Fruit fly (Drosophila melanogaster) whole organism, embryonic: Measurements from ENCODE around the gene Nmdar1.

Experiments used
- BtbVII ChIP-seq: fragments of 200-800 bp; sonication (Bioruptor generic); optimal IDR thresholded peaks from 3 replicates; lab custom pipeline; 2017; ENCODE audit warnings: missing biosample characterization, mild to moderate bottlenecking, missing genetic modification characterization
- CG10209 ChIP-seq: fragments of 200-800 bp; sonication (Bioruptor generic); optimal IDR thresholded peaks from 3 replicates; lab custom pipeline; 2017; ENCODE audit warnings: missing biosample characterization, mild to moderate bottlenecking, missing genetic modification characterization, missing genetic modification reagents
- CG10366 ChIP-seq: fragments of 200-800 bp; sonication (Bioruptor generic); IDR thresholded peaks from 2 replicates; pipeline ENCODE4 v1.3.6; 2022; ENCODE audit warnings: missing biosample characterization, missing genetic modification characterization
- CG10462 ChIP-seq: fragments of 200-800 bp; sonication (Bioruptor generic); optimal IDR thresholded peaks from 2 replicates; lab custom pipeline; 2016; ENCODE audit warnings: missing biosample characterization, missing genetic modification characterization
- CG11085 ChIP-seq: fragments of 200-800 bp; sonication (Bioruptor generic); IDR thresholded peaks from 2 replicates; pipeline ENCODE4 v1.3.6; 2022; ENCODE audit warnings: missing biosample characterization, missing genetic modification characterization
- CG12155 ChIP-seq: fragments of 200-800 bp; sonication (Bioruptor generic); optimal IDR thresholded peaks from 3 replicates; lab custom pipeline; 2016; ENCODE audit warnings: missing biosample characterization, missing genetic modification characterization
- CG13123 ChIP-seq: fragments of 200-800 bp; sonication (Bioruptor generic); optimal IDR thresholded peaks from 2 replicates; lab custom pipeline; 2016; ENCODE audit warnings: missing biosample characterization, missing genetic modification characterization
- CG16815 ChIP-seq: fragments of 200-800 bp; sonication (Bioruptor generic); optimal IDR thresholded peaks from 3 replicates; lab custom pipeline; 2017; ENCODE audit warnings: missing biosample characterization, mild to moderate bottlenecking, missing genetic modification characterization
- CG18619 ChIP-seq: fragments of 200-800 bp; sonication (Bioruptor generic); optimal IDR thresholded peaks from 3 replicates; lab custom pipeline; 2017; ENCODE audit warnings: missing biosample characterization, mild to moderate bottlenecking, missing genetic modification characterization
- CG2116 ChIP-seq: fragments of 200-800 bp; sonication (Bioruptor generic); optimal IDR thresholded peaks from 3 replicates; lab custom pipeline; 2018; ENCODE audit warnings: missing biosample characterization, mild to moderate bottlenecking, missing genetic modification characterization
- CG2120 ChIP-seq: fragments of 200-800 bp; sonication (Bioruptor generic); optimal IDR thresholded peaks from 3 replicates; lab custom pipeline; 2016; ENCODE audit warnings: missing biosample characterization, missing genetic modification characterization
- CG2678 ChIP-seq: fragments of 200-800 bp; sonication (Bioruptor generic); optimal IDR thresholded peaks from 3 replicates; lab custom pipeline; 2019; ENCODE audit warnings: missing biosample characterization, mild to moderate bottlenecking, missing genetic modification characterization, moderate library complexity
- CG2875 ChIP-seq: fragments of 200-800 bp; sonication (Bioruptor generic); optimal IDR thresholded peaks from 2 replicates; lab custom pipeline; 2017; ENCODE audit warnings: missing biosample characterization, mild to moderate bottlenecking, missing genetic modification characterization, missing genetic modification reagents
- CG32532 ChIP-seq: fragments of 200-800 bp; sonication (Bioruptor generic); IDR thresholded peaks from 2 replicates; pipeline ENCODE4 v1.3.6; 2022; ENCODE audit warnings: missing biosample characterization, missing genetic modification characterization
- CG5180 ChIP-seq: fragments of 200-800 bp; sonication (Bioruptor generic); optimal IDR thresholded peaks from 3 replicates; lab custom pipeline; 2017; ENCODE audit warnings: missing biosample characterization, missing genetic modification characterization, mild to moderate bottlenecking, moderate library complexity, missing genetic modification reagents
- CG6765 ChIP-seq: fragments of 200-800 bp; sonication (Bioruptor generic); optimal IDR thresholded peaks from 3 replicates; lab custom pipeline; 2017; ENCODE audit warnings: missing biosample characterization, mild to moderate bottlenecking, missing genetic modification characterization
- CG7271 ChIP-seq: fragments of 200-800 bp; sonication (Bioruptor generic); optimal IDR thresholded peaks from 2 replicates; lab custom pipeline; 2018; ENCODE audit warnings: missing biosample characterization, mild to moderate bottlenecking, missing genetic modification characterization, moderate library complexity
- CG7745 ChIP-seq: fragments of 200-800 bp; sonication (Bioruptor generic); optimal IDR thresholded peaks from 2 replicates; lab custom pipeline; 2018; ENCODE audit warnings: missing biosample characterization, mild to moderate bottlenecking, missing genetic modification characterization, moderate library complexity
- CG8478 ChIP-seq: fragments of >200 bp; optimal IDR thresholded peaks from 2 replicates; lab custom pipeline; 2018
- CG9727 ChIP-seq: fragments of 200-800 bp; sonication (Bioruptor generic); optimal IDR thresholded peaks from 3 replicates; lab custom pipeline; 2017; ENCODE audit warnings: missing biosample characterization, mild to moderate bottlenecking, missing genetic modification characterization
- CoRest ChIP-seq: fragments of 200-800 bp; sonication (Bioruptor generic); optimal IDR thresholded peaks from 3 replicates; lab custom pipeline; 2018; ENCODE audit warnings: missing biosample characterization, mild to moderate bottlenecking, missing genetic modification characterization, moderate library complexity
- Dad ChIP-seq: fragments of 200-800 bp; sonication (Bioruptor generic); optimal IDR thresholded peaks from 3 replicates; lab custom pipeline; 2016; ENCODE audit warnings: missing biosample characterization, missing genetic modification characterization
- Deaf1 ChIP-seq: fragments of 200-800 bp; optimal IDR thresholded peaks from 3 replicates; lab custom pipeline; 2019; ENCODE audit warnings: missing biosample characterization, mild to moderate bottlenecking, missing genetic modification characterization, moderate library complexity
- Dip3 ChIP-seq: fragments of 200-800 bp; sonication (Bioruptor generic); optimal IDR thresholded peaks from 3 replicates; lab custom pipeline; 2016; ENCODE audit warnings: missing biosample characterization, missing genetic modification characterization
- Drgx ChIP-seq: fragments of 200-800 bp; sonication (Bioruptor generic); IDR thresholded peaks from 2 replicates; pipeline ENCODE4 v1.3.6; 2022; ENCODE audit warnings: missing biosample characterization, missing genetic modification characterization
- Fer1 ChIP-seq: fragments of 200-800 bp; sonication (Bioruptor generic); optimal IDR thresholded peaks from 2 replicates; lab custom pipeline; 2017; ENCODE audit warnings: missing biosample characterization, mild to moderate bottlenecking, missing genetic modification characterization
- HLHmδ ChIP-seq: fragments of 200-800 bp; sonication (Bioruptor generic); optimal IDR thresholded peaks from 2 replicates; lab custom pipeline; 2018; ENCODE audit warnings: missing biosample characterization, mild to moderate bottlenecking, missing genetic modification characterization, moderate library complexity
- Hr51 ChIP-seq, 2 experiments: fragments of 200-800 bp; sonication (Bioruptor generic); optimal IDR thresholded peaks; 2 replicates in 1 of 2; 3 replicates in 1 of 2; lab custom pipeline; 2016 to 2018; ENCODE audit warnings: missing biosample characterization in 2 of 2, missing genetic modification characterization in 2 of 2, mild to moderate bottlenecking in 1 of 2, moderate library complexity in 1 of 2
- Jarid2 ChIP-seq: fragments of 200-800 bp; sonication (Bioruptor generic); optimal IDR thresholded peaks from 3 replicates; lab custom pipeline; 2017; ENCODE audit warnings: mild to moderate bottlenecking, missing biosample characterization, missing genetic modification reagents, missing genetic modification characterization
- Lpt ChIP-seq: fragments of >200 bp; optimal IDR thresholded peaks from 2 replicates; lab custom pipeline; 2018; ENCODE audit warnings: missing biosample characterization, missing genetic modification characterization
- MTF-1 ChIP-seq: fragments of 200-800 bp; sonication (Bioruptor generic); optimal IDR thresholded peaks from 2 replicates; lab custom pipeline; 2018; ENCODE audit warnings: missing biosample characterization, mild to moderate bottlenecking, missing genetic modification characterization, borderline replicate concordance
- Meics ChIP-seq: fragments of 200-800 bp; sonication (Bioruptor generic); optimal IDR thresholded peaks from 2 replicates; lab custom pipeline; 2017; ENCODE audit warnings: missing biosample characterization, mild to moderate bottlenecking, missing genetic modification characterization
- Ravus ChIP-seq: fragments of 200-800 bp; sonication (Bioruptor generic); IDR thresholded peaks from 2 replicates; pipeline ENCODE4 v1.3.6; 2022; ENCODE audit warnings: missing biosample characterization, missing genetic modification characterization
- Six4 ChIP-seq: fragments of 200-800 bp; sonication (Bioruptor generic); optimal IDR thresholded peaks from 2 replicates; lab custom pipeline; 2016; ENCODE audit warnings: missing biosample characterization, missing genetic modification characterization
- Taf1 ChIP-seq: fragments of 200-800 bp; sonication (Bioruptor generic); IDR thresholded peaks from 2 replicates; pipeline ENCODE4 v1.3.6; 2022; ENCODE audit warnings: missing biosample characterization, missing genetic modification characterization
- Tbp ChIP-seq: fragments of >200 bp; optimal IDR thresholded peaks from 2 replicates; lab custom pipeline; 2018; ENCODE audit warnings: missing biosample characterization, missing genetic modification characterization
- btn ChIP-seq: fragments of 200-800 bp; sonication (Bioruptor generic); optimal IDR thresholded peaks from 2 replicates; lab custom pipeline; 2016; ENCODE audit warnings: missing biosample characterization, missing genetic modification characterization
- chn ChIP-seq: fragments of 200-800 bp; sonication (Bioruptor generic); optimal IDR thresholded peaks from 2 replicates; lab custom pipeline; 2016; ENCODE audit warnings: missing biosample characterization, missing genetic modification characterization
- croc ChIP-seq: fragments of 200-800 bp; sonication (Bioruptor generic); conservative IDR thresholded peaks from 3 replicates; pipeline ENCODE4 v1.3.6; 2022; ENCODE audit warnings: missing biosample characterization, missing genetic modification characterization
- crp ChIP-seq, 2 experiments: fragments of 200-800 bp; sonication (Bioruptor generic); optimal IDR thresholded peaks; 2 replicates in 1 of 2; 3 replicates in 1 of 2; lab custom pipeline; 2017; ENCODE audit warnings: missing biosample characterization in 2 of 2, missing genetic modification characterization in 2 of 2, mild to moderate bottlenecking in 1 of 2, moderate library complexity in 1 of 2
- eve ChIP-seq, 2 experiments: fragments of >200 bp; optimal IDR thresholded peaks; 2 replicates each; lab custom pipeline; 2017; ENCODE audit warnings: missing biosample characterization in 2 of 2, missing genetic modification characterization in 2 of 2
- fd96Cb ChIP-seq: fragments of 200-800 bp; sonication (Bioruptor generic); optimal IDR thresholded peaks from 2 replicates; lab custom pipeline; 2018; ENCODE audit warnings: missing biosample characterization, mild to moderate bottlenecking, missing genetic modification characterization, moderate library complexity
- hbn ChIP-seq: fragments of 200-800 bp; sonication (Bioruptor generic); IDR thresholded peaks from 2 replicates; pipeline ENCODE4 v1.3.6; 2022; ENCODE audit warnings: missing biosample characterization, missing genetic modification characterization; ENCODE audit not compliant: partially characterized antibody
- nom ChIP-seq: fragments of 200-800 bp; sonication (Bioruptor generic); optimal IDR thresholded peaks from 2 replicates; lab custom pipeline; 2017; ENCODE audit warnings: missing biosample characterization, missing genetic modification characterization, mild to moderate bottlenecking, moderate library complexity, missing genetic modification reagents
- otp ChIP-seq: fragments of 200-800 bp; sonication (Bioruptor generic); IDR thresholded peaks from 3 replicates; pipeline ENCODE4, ENCODE4 v1.3.6; 2022; ENCODE audit warnings: missing biosample characterization, missing genetic modification characterization
- pnt ChIP-seq: fragments of 200-800 bp; sonication (Bioruptor generic); optimal IDR thresholded peaks from 3 replicates; lab custom pipeline; 2016; ENCODE audit warnings: missing biosample characterization, missing genetic modification characterization
- pum ChIP-seq: fragments of 200-800 bp; sonication (Bioruptor generic); optimal IDR thresholded peaks from 2 replicates; lab custom pipeline; 2016; ENCODE audit warnings: missing biosample characterization, missing genetic modification characterization
- scrt ChIP-seq: fragments of 200-800 bp; sonication (Bioruptor generic); optimal IDR thresholded peaks from 2 replicates; lab custom pipeline; 2018; ENCODE audit warnings: missing biosample characterization, mild to moderate bottlenecking, missing genetic modification characterization, moderate library complexity
- shn ChIP-seq: fragments of 200-800 bp; sonication (Bioruptor generic); optimal IDR thresholded peaks from 3 replicates; lab custom pipeline; 2016; ENCODE audit warnings: missing biosample characterization, missing genetic modification characterization
- slbo ChIP-seq: fragments of 200-800 bp; sonication (Bioruptor generic); IDR thresholded peaks from 2 replicates; pipeline ENCODE4 v1.3.6; 2022; ENCODE audit warnings: missing biosample characterization, missing genetic modification characterization
- vfl ChIP-seq: fragments of 200-800 bp; sonication (Bioruptor generic); optimal IDR thresholded peaks from 2 replicates; lab custom pipeline; 2016; ENCODE audit warnings: missing biosample characterization, missing genetic modification characterization

Nmdar1 gene

dm6 chr3R:5485295-5485718 is 37.8 kb downstream of the Nmdar1 start, which contains the start of gene CG31550 (continued):
- TF ChIP-seq Taf1 (GFP tag; lab: Robert Waterston, UW) (no peak), CG6765 (GFP tag; lab: Kevin White, UChicago) (peak; percentile 12), scrt (no peak), Drgx (GFP tag; lab: Robert Waterston, UW) (peak; percentile 47), pum (GFP tag; lab: Kevin White, UChicago) (peak; percentile 19), Fer1 (GFP tag; lab: Kevin White, UChicago) (peak; percentile 40), CG2678 (tag; lab: Kevin White, UChicago) (peak; percentile 82), crp (GFP tag; optimal IDR thresholded peaks at IDR 0.05; lab: Kevin White, UChicago) (no peak), vfl (GFP tag; lab: Kevin White, UChicago) (peak; percentile 11), CG9727 (peak; percentile 77), CG13123 (GFP tag; lab: Kevin White, UChicago) (peak; percentile 39), fd96Cb (tag; lab: Kevin White, UChicago) (peak; percentile 54), Meics (GFP tag; lab: Kevin White, UChicago) (peak; percentile 67), MTF-1 (GFP tag; lab: Kevin White, UChicago) (no peak), CG10209 (peak; percentile 60), CG10462 (GFP tag; lab: Kevin White, UChicago) (peak; percentile 39), Jarid2 (GFP tag; lab: Kevin White, UChicago) (peak; percentile 20), chn (GFP tag; lab: Kevin White, UChicago) (peak; percentile 32), CG32532 (GFP tag; lab: Robert Waterston, UW) (peak; percentile 86), CG10366 (GFP tag; lab: Robert Waterston, UW) (peak; percentile 79), Tbp (GFP tag; lab: Kevin White, UChicago) (no peak), Deaf1 (tag; lab: Kevin White, UChicago) (no peak), Ravus (peak; percentile 43), Six4 (peak; percentile 43), otp (GFP tag; lab: Robert Waterston, UW) (no peak), CG2875 (no peak), nom (no peak), hbn (GFP tag; lab: Robert Waterston, UW) (no peak), croc (GFP tag; lab: Robert Waterston, UW) (peak; percentile 54; the same call in 2 of the 3 replicates), pnt (GFP tag; lab: Kevin White, UChicago) (peak; percentile 34), btn (GFP tag; lab: Kevin White, UChicago) (no peak), CG18619 (GFP tag; lab: Kevin White, UChicago) (peak; percentile 43), Dad (GFP tag; lab: Kevin White, UChicago) (peak; percentile 54), CoRest (peak; percentile 84), HLHmδ (GFP tag; lab: Kevin White, UChicago) (no peak), slbo (GFP tag; lab: Robert Waterston, UW) (peak; percentile 91), eve (GFP tag; optimal IDR thresholded peaks at IDR 0.05; lab: Kevin White, UChicago) (no peak), CG7745 (tag; lab: Kevin White, UChicago) (no peak), Lpt (GFP tag; lab: Kevin White, UChicago) (no peak), CG12155 (GFP tag; lab: Kevin White, UChicago) (peak; percentile 64), CG5180 (GFP tag; lab: Kevin White, UChicago) (no peak), CG11085 (GFP tag; lab: Robert Waterston, UW) (peak; percentile 73; the same call in 1 of the 2 replicates), shn (GFP tag; lab: Kevin White, UChicago) (peak; percentile 45), CG2120 (GFP tag; lab: Kevin White, UChicago) (peak; percentile 78), Dip3 (GFP tag; lab: Kevin White, UChicago) (peak; percentile 19), BtbVII (GFP tag; lab: Kevin White, UChicago) (peak; percentile 29), CG16815 (GFP tag; lab: Kevin White, UChicago) (peak; percentile 46), CG7271 (tag; lab: Kevin White, UChicago) (peak; percentile 38), CG2116 (GFP tag; lab: Kevin White, UChicago) (peak; percentile 50), Hr51 (GFP tag; optimal IDR thresholded peaks at IDR 0.05; lab: Kevin White, UChicago) (peak; percentile 53 to 72), CG8478 (lab: Kevin White, UChicago) (no peak)
